Fruit fly (Drosophila melanogaster) whole organism, embryonic: ENCODE results near the gene not.

Experiments
- Abd-B ChIP-seq: fragments of 200-800 bp; sonication (Bioruptor generic); optimal IDR thresholded peaks from 2 replicates; lab custom pipeline; 2018; ENCODE audit warnings: missing biosample characterization, mild to moderate bottlenecking, missing genetic modification characterization, moderate library complexity
- Adf1 ChIP-seq: fragments of 200-800 bp; sonication (Bioruptor generic); IDR thresholded peaks from 2 replicates; pipeline ENCODE4 v1.3.6; 2022; ENCODE audit warnings: missing biosample characterization, missing genetic modification characterization
- Antp ChIP-seq: fragments of 200-800 bp; sonication (Bioruptor generic); optimal IDR thresholded peaks from 3 replicates; lab custom pipeline; 2016; ENCODE audit warnings: missing biosample characterization, missing genetic modification characterization
- Atf-2 ChIP-seq: fragments of 200-800 bp; sonication (Bioruptor generic); optimal IDR thresholded peaks from 2 replicates; lab custom pipeline; 2016; ENCODE audit warnings: missing biosample characterization, missing genetic modification characterization
- CG10209 ChIP-seq: fragments of 200-800 bp; sonication (Bioruptor generic); optimal IDR thresholded peaks from 3 replicates; lab custom pipeline; 2017; ENCODE audit warnings: missing biosample characterization, mild to moderate bottlenecking, missing genetic modification characterization, missing genetic modification reagents
- CG14441 ChIP-seq: fragments of 200-800 bp; sonication (Bioruptor generic); IDR thresholded peaks from 2 replicates; pipeline ENCODE4 v1.3.6; 2022; ENCODE audit warnings: missing biosample characterization, missing genetic modification characterization
- CG17612 ChIP-seq: fragments of 200-800 bp; sonication (Bioruptor generic); IDR thresholded peaks from 2 replicates; pipeline ENCODE4 v1.3.6; 2022; ENCODE audit warnings: missing biosample characterization, missing genetic modification characterization
- CG17802 ChIP-seq: fragments of 200-800 bp; sonication (Bioruptor generic); optimal IDR thresholded peaks from 2 replicates; lab custom pipeline; 2018; ENCODE audit warnings: missing biosample characterization, mild to moderate bottlenecking, missing genetic modification characterization, moderate library complexity
- CG18764 ChIP-seq: fragments of 200-800 bp; sonication (Bioruptor generic); optimal IDR thresholded peaks from 3 replicates; lab custom pipeline; 2016; ENCODE audit warnings: missing biosample characterization, missing genetic modification characterization
- CG2120 ChIP-seq: fragments of 200-800 bp; sonication (Bioruptor generic); optimal IDR thresholded peaks from 3 replicates; lab custom pipeline; 2016; ENCODE audit warnings: missing biosample characterization, missing genetic modification characterization
- CG3163 ChIP-seq: fragments of 200-800 bp; sonication (Bioruptor generic); optimal IDR thresholded peaks from 3 replicates; lab custom pipeline; 2016; ENCODE audit warnings: missing biosample characterization, missing genetic modification characterization
- CG34224 ChIP-seq: fragments of 200-800 bp; sonication (Bioruptor generic); IDR thresholded peaks from 3 replicates; pipeline ENCODE4 v1.3.6; 2022; ENCODE audit warnings: missing biosample characterization, missing genetic modification characterization; ENCODE audit not compliant: partially characterized antibody
- CG3726 ChIP-seq: fragments of 200-800 bp; sonication (Bioruptor generic); IDR thresholded peaks from 3 replicates; pipeline ENCODE4, ENCODE4 v1.3.6; 2022; ENCODE audit warnings: missing biosample characterization, missing genetic modification characterization
- CG3838 ChIP-seq: fragments of 200-800 bp; sonication (Bioruptor generic); optimal IDR thresholded peaks from 3 replicates; lab custom pipeline; 2016; ENCODE audit warnings: missing biosample characterization, missing genetic modification characterization
- CG3995 ChIP-seq: fragments of 200-800 bp; sonication (Bioruptor generic); optimal IDR thresholded peaks from 3 replicates; lab custom pipeline; 2016; ENCODE audit warnings: missing biosample characterization, missing genetic modification characterization
- CG4360 ChIP-seq: fragments of 200-800 bp; sonication (Bioruptor generic); IDR thresholded peaks from 2 replicates; pipeline ENCODE4 v1.3.6; 2022; ENCODE audit warnings: missing biosample characterization, missing genetic modification characterization
- CG4424 ChIP-seq: fragments of 200-800 bp; sonication (Bioruptor generic); optimal IDR thresholded peaks from 3 replicates; lab custom pipeline; 2016; ENCODE audit warnings: missing biosample characterization, missing genetic modification characterization
- CG4820 ChIP-seq: fragments of 200-800 bp; sonication (Bioruptor generic); optimal IDR thresholded peaks from 3 replicates; lab custom pipeline; 2016; ENCODE audit warnings: missing biosample characterization, missing genetic modification characterization
- CG5180 ChIP-seq: fragments of 200-800 bp; sonication (Bioruptor generic); optimal IDR thresholded peaks from 3 replicates; lab custom pipeline; 2017; ENCODE audit warnings: missing biosample characterization, missing genetic modification characterization, mild to moderate bottlenecking, moderate library complexity, missing genetic modification reagents
- D19B ChIP-seq: fragments of 200-800 bp; sonication (Bioruptor generic); optimal IDR thresholded peaks from 2 replicates; lab custom pipeline; 2017; ENCODE audit warnings: missing biosample characterization, mild to moderate bottlenecking, missing genetic modification characterization
- Doc2 ChIP-seq: fragments of 200-800 bp; sonication (Bioruptor generic); IDR thresholded peaks from 2 replicates; pipeline ENCODE4 v1.3.6; 2022; ENCODE audit warnings: missing biosample characterization, missing genetic modification characterization
- E2f1 ChIP-seq: fragments of 200-800 bp; sonication (Bioruptor generic); IDR thresholded peaks from 2 replicates; pipeline ENCODE4 v1.3.6; 2022; ENCODE audit warnings: missing biosample characterization, missing genetic modification characterization
- Eip74EF ChIP-seq, 2 experiments: fragments of 200-800 bp in 1 of 2; fragments of >200 bp in 1 of 2; sonication (Bioruptor generic) in 1 of 2; optimal IDR thresholded peaks; 2 replicates each; lab custom pipeline; 2017 to 2019; ENCODE audit warnings: missing biosample characterization in 2 of 2, missing genetic modification characterization in 2 of 2, mild to moderate bottlenecking in 1 of 2, moderate library complexity in 1 of 2
- Hr3 ChIP-seq: fragments of 200-800 bp; sonication (Bioruptor generic); optimal IDR thresholded peaks from 3 replicates; lab custom pipeline; 2016; ENCODE audit warnings: missing biosample characterization, missing genetic modification characterization
- Hr39 ChIP-seq: fragments of >200 bp; optimal IDR thresholded peaks from 2 replicates; lab custom pipeline; 2017
- Kr ChIP-seq: fragments of 200-800 bp; sonication (Bioruptor generic); optimal IDR thresholded peaks from 2 replicates; lab custom pipeline; 2017; ENCODE audit warnings: missing biosample characterization, mild to moderate bottlenecking, missing genetic modification characterization
- Mad ChIP-seq: fragments of 200-800 bp; sonication (Bioruptor generic); optimal IDR thresholded peaks from 2 replicates; lab custom pipeline; 2016; ENCODE audit warnings: missing biosample characterization, missing genetic modification characterization
- Max ChIP-seq: fragments of 200-800 bp; sonication (Bioruptor generic); optimal IDR thresholded peaks from 2 replicates; lab custom pipeline; 2016; ENCODE audit warnings: missing biosample characterization, mild to moderate bottlenecking, missing genetic modification characterization
- Med ChIP-seq: fragments of 200-800 bp; sonication (Bioruptor generic); peaks from one replicate; lab custom pipeline; 2016; ENCODE audit warnings: missing biosample characterization, missing genetic modification characterization, mild to moderate bottlenecking, inconsistent platforms, moderate library complexity
- Rfx ChIP-seq: fragments of 200-800 bp; sonication (Bioruptor generic); IDR thresholded peaks from 2 replicates; pipeline ENCODE4 v1.3.6; 2022; ENCODE audit warnings: missing biosample characterization, missing genetic modification characterization
- Tbp ChIP-seq: fragments of >200 bp; optimal IDR thresholded peaks from 2 replicates; lab custom pipeline; 2018; ENCODE audit warnings: missing biosample characterization, missing genetic modification characterization
- Vsx1 ChIP-seq: fragments of 200-800 bp; sonication (Bioruptor generic); optimal IDR thresholded peaks from 2 replicates; lab custom pipeline; 2017; ENCODE audit warnings: missing biosample characterization, mild to moderate bottlenecking, missing genetic modification characterization, missing genetic modification reagents
- YL-1 ChIP-seq: fragments of 200-800 bp; sonication (Bioruptor generic); optimal IDR thresholded peaks from 3 replicates; lab custom pipeline; 2017; ENCODE audit warnings: missing biosample characterization, mild to moderate bottlenecking, missing genetic modification characterization
- cg ChIP-seq: fragments of 200-800 bp; sonication (Bioruptor generic); optimal IDR thresholded peaks from 3 replicates; lab custom pipeline; 2019; ENCODE audit warnings: missing biosample characterization, mild to moderate bottlenecking, missing genetic modification characterization, moderate library complexity
- chif ChIP-seq, 2 experiments: fragments of 200-800 bp; sonication (Bioruptor generic); optimal IDR thresholded peaks; 3 replicates each; lab custom pipeline; 2016; ENCODE audit warnings: missing biosample characterization in 2 of 2, missing genetic modification characterization in 2 of 2
- ci ChIP-seq: fragments of 200-800 bp; sonication (Bioruptor generic); IDR thresholded peaks from 3 replicates; pipeline ENCODE4 v1.3.6; 2022; ENCODE audit warnings: missing biosample characterization, missing genetic modification characterization
- exex ChIP-seq: fragments of 200-800 bp; sonication (Bioruptor generic); optimal IDR thresholded peaks from 4 replicates; lab custom pipeline; 2018; ENCODE audit warnings: missing biosample characterization, mild to moderate bottlenecking, missing genetic modification characterization, moderate library complexity
- fd102C ChIP-seq: fragments of 200-800 bp; sonication (Bioruptor generic); optimal IDR thresholded peaks from 2 replicates; lab custom pipeline; 2018; ENCODE audit warnings: missing biosample characterization, mild to moderate bottlenecking, missing genetic modification characterization, moderate library complexity
- maf-S ChIP-seq: fragments of 200-800 bp; sonication (Bioruptor generic); optimal IDR thresholded peaks from 2 replicates; lab custom pipeline; 2016; ENCODE audit warnings: missing biosample characterization, missing genetic modification characterization
- pb ChIP-seq: fragments of 200-800 bp; sonication (Bioruptor generic); optimal IDR thresholded peaks from 3 replicates; lab custom pipeline; 2016; ENCODE audit warnings: missing biosample characterization, missing genetic modification characterization
- pfk ChIP-seq: fragments of 200-800 bp; sonication (Bioruptor generic); optimal IDR thresholded peaks from 2 replicates; lab custom pipeline; 2018; ENCODE audit warnings: missing biosample characterization, mild to moderate bottlenecking, missing genetic modification characterization, moderate library complexity
- pnt ChIP-seq: fragments of 200-800 bp; sonication (Bioruptor generic); optimal IDR thresholded peaks from 3 replicates; lab custom pipeline; 2016; ENCODE audit warnings: missing biosample characterization, missing genetic modification characterization
- seq ChIP-seq: fragments of 200-800 bp; sonication (Bioruptor generic); IDR thresholded peaks from 2 replicates; pipeline ENCODE4 v1.3.6; 2022; ENCODE audit warnings: missing biosample characterization, missing genetic modification characterization
- sisA ChIP-seq: fragments of 200-800 bp; sonication (Bioruptor generic); IDR thresholded peaks from 2 replicates; pipeline ENCODE4 v1.3.6; 2022; ENCODE audit warnings: missing biosample characterization, missing genetic modification characterization
- sna ChIP-seq: fragments of 200-800 bp; sonication (Bioruptor generic); IDR thresholded peaks from 2 replicates; pipeline ENCODE4 v1.3.6; 2022; ENCODE audit warnings: missing biosample characterization, missing genetic modification characterization; ENCODE audit not compliant: partially characterized antibody
- sr ChIP-seq: fragments of 200-800 bp; sonication (Bioruptor generic); IDR thresholded peaks from 3 replicates; pipeline ENCODE4 v1.3.6; 2022; ENCODE audit warnings: missing biosample characterization, missing genetic modification characterization
- tgo ChIP-seq: fragments of 200-800 bp; sonication (Bioruptor generic); IDR thresholded peaks from 3 replicates; pipeline ENCODE4 v1.3.6; 2022; ENCODE audit warnings: missing biosample characterization, missing genetic modification characterization
- tna ChIP-seq: fragments of 200-800 bp; sonication (Bioruptor generic); IDR thresholded peaks from 2 replicates; pipeline ENCODE4 v1.3.6; 2022; ENCODE audit warnings: missing biosample characterization, missing genetic modification characterization; ENCODE audit not compliant: partially characterized antibody
- ttk ChIP-seq: fragments of 200-800 bp; sonication (Bioruptor generic); IDR thresholded peaks from 2 replicates; pipeline ENCODE4 v2.1.2; 2022; ENCODE audit warnings: missing biosample characterization, missing genetic modification characterization
- unc-4 ChIP-seq: fragments of 200-800 bp; sonication (Bioruptor generic); IDR thresholded peaks from 2 replicates; pipeline ENCODE4 v1.3.6; 2022; ENCODE audit warnings: missing biosample characterization, missing genetic modification characterization; ENCODE audit not compliant: partially characterized antibody
- vvl ChIP-seq: fragments of 200-800 bp; sonication (Bioruptor generic); IDR thresholded peaks from 2 replicates; pipeline ENCODE4 v1.3.6; 2022; ENCODE audit warnings: missing biosample characterization, missing genetic modification characterization
- yki ChIP-seq: fragments of >200 bp; optimal IDR thresholded peaks from 3 replicates; lab custom pipeline; 2018

Gene not

dm6 chr3L:18634792-18635471 lies 13.0 kb upstream of the not start (continued):
- no peak for TF ChIP-seq vvl (GFP tag; lab: Robert Waterston, UW)
- peak in 1 of 2 experiments; percentile 10 for TF ChIP-seq Eip74EF (GFP tag; optimal IDR thresholded peaks at IDR 0.05; lab: Kevin White, UChicago)
- TF ChIP-seq CG4360 (GFP tag; lab: Robert Waterston, UW): no peak
- TF ChIP-seq CG17802 (tag; lab: Kevin White, UChicago): no peak
- no peak for TF ChIP-seq Antp
- TF ChIP-seq Hr3 (GFP tag; lab: Kevin White, UChicago): no peak
- TF ChIP-seq YL-1 (GFP tag; lab: Kevin White, UChicago): no peak
- peak; percentile 86 for TF ChIP-seq exex (tag; lab: Kevin White, UChicago)
- TF ChIP-seq E2f1 (GFP tag; lab: Robert Waterston, UW): no peak
- no peak for TF ChIP-seq CG10209 (GFP tag; lab: Kevin White, UChicago)
- no peak for TF ChIP-seq CG18764 (GFP tag; lab: Kevin White, UChicago)
- no peak for TF ChIP-seq CG3995
- no peak for TF ChIP-seq pb (GFP tag; lab: Kevin White, UChicago)
- no peak for TF ChIP-seq CG5180
- TF ChIP-seq Hr39 (lab: Kevin White, UChicago): no peak
- no peak for TF ChIP-seq pnt
- no peak for TF ChIP-seq sna (GFP tag; lab: Robert Waterston, UW)
- no peak for TF ChIP-seq CG3838 (GFP tag; lab: Kevin White, UChicago)
- TF ChIP-seq sr (GFP tag; lab: Robert Waterston, UW): no peak
- no peak for TF ChIP-seq seq (GFP tag; lab: Robert Waterston, UW)
- no peak for TF ChIP-seq tna
- TF ChIP-seq unc-4 (GFP tag; lab: Robert Waterston, UW): no peak
- TF ChIP-seq CG2120 (GFP tag; lab: Kevin White, UChicago): no peak
- TF ChIP-seq CG3163 (GFP tag; lab: Kevin White, UChicago): no peak
- no peak for TF ChIP-seq cg (GFP tag; lab: Kevin White, UChicago)
- TF ChIP-seq chif (GFP tag; optimal IDR thresholded peaks at IDR 0.05; lab: Kevin White, UChicago): no peak
- no peak for TF ChIP-seq pfk (GFP tag; lab: Kevin White, UChicago)
- no peak for TF ChIP-seq Max (GFP tag; lab: Kevin White, UChicago)
- TF ChIP-seq CG4424 (GFP tag; lab: Kevin White, UChicago): no peak
- peak; percentile 94 for TF ChIP-seq D19B (GFP tag; lab: Kevin White, UChicago)
- TF ChIP-seq ttk (GFP tag; lab: Robert Waterston, UW): no peak
- 0 out of 2 replicates have a peak, but pooled peaks have one; percentile 13 for TF ChIP-seq CG14441
- TF ChIP-seq CG3726 (GFP tag; lab: Robert Waterston, UW): no peak
- no peak for TF ChIP-seq yki (lab: Kevin White, UChicago)
- TF ChIP-seq Tbp: no peak
- no peak for TF ChIP-seq CG4820 (GFP tag; lab: Kevin White, UChicago)
- no peak for TF ChIP-seq tgo (GFP tag; lab: Robert Waterston, UW)
- TF ChIP-seq ci (GFP tag; lab: Robert Waterston, UW): no peak
- TF ChIP-seq fd102C (GFP tag; lab: Kevin White, UChicago): no peak
- no peak for TF ChIP-seq Kr
- TF ChIP-seq CG17612 (GFP tag; lab: Robert Waterston, UW): no peak
- no peak for TF ChIP-seq Adf1
- TF ChIP-seq Med (GFP tag; lab: Kevin White, UChicago): no peak
- TF ChIP-seq sisA: no peak
- no peak for TF ChIP-seq maf-S (GFP tag; lab: Kevin White, UChicago)
- TF ChIP-seq Mad (GFP tag; lab: Kevin White, UChicago): no peak
- no peak for TF ChIP-seq Atf-2 (GFP tag; lab: Kevin White, UChicago)
- TF ChIP-seq Abd-B (GFP tag; lab: Kevin White, UChicago): no peak
- no peak for TF ChIP-seq Rfx
- TF ChIP-seq CG34224: no peak
- no peak for TF ChIP-seq Doc2 (GFP tag; lab: Robert Waterston, UW)
- TF ChIP-seq Vsx1 (GFP tag; lab: Kevin White, UChicago): peak; percentile 85
